Fruit fly (Drosophila melanogaster) whole organism: Measurements from ENCODE around the gene tx.

Experiments used
- CG8478 ChIP-seq: fragments of >200 bp; optimal IDR thresholded peaks from 2 replicates; lab custom pipeline; 2018; ENCODE audit warnings: inconsistent platforms
- EcR ChIP-seq, 2 experiments: fragments of >200 bp; optimal IDR thresholded peaks; 2 replicates each; lab custom pipeline; 2017; ENCODE audit warnings: missing biosample characterization in 2 of 2, missing genetic modification characterization in 2 of 2, missing genetic modification reagents in 2 of 2
- pan ChIP-seq: fragments of >200 bp; optimal IDR thresholded peaks from 2 replicates; lab custom pipeline; 2017
- psq ChIP-seq: fragments of >200 bp; optimal IDR thresholded peaks from 2 replicates; lab custom pipeline; 2017
- usp ChIP-seq: fragments of >200 bp; optimal IDR thresholded peaks from 2 replicates; lab custom pipeline; 2017; ENCODE audit warnings: missing biosample characterization, missing genetic modification characterization, mixed read lengths

- TF ChIP-seq psq (lab: Kevin White, UChicago) (no peak), usp (GFP tag; lab: Kevin White, UChicago) (no peak), pan (lab: Kevin White, UChicago) (no peak), EcR (GFP tag; optimal IDR thresholded peaks at IDR 0.05; lab: Kevin White, UChicago) (no peak), CG8478 (lab: Kevin White, UChicago) (no peak)
These were observed 2.8 kb downstream of the tx start for dm6 chr3R:26443343-26443742.
